Worm (Caenorhabditis elegans) whole organism, L4 larva: ENCODE data around the gene C32D5.12.
A peak's percentile ranks its signal among the peaks of the same experiment; 100 is the strongest.

Experiments
- D1046.2 ChIP-seq: fragments of 200-800 bp; sonication (Bioruptor generic); IDR thresholded peaks from 2 replicates; pipeline ENCODE4 v1.3.6; 2022; ENCODE audit warnings: missing genetic modification characterization, missing compliant biosample characterization
- F44E2.7 ChIP-seq: fragments of 200-800 bp; sonication (Bioruptor generic); IDR thresholded peaks from 2 replicates; pipeline ENCODE4 v2.1.2; 2022; ENCODE audit warnings: missing genetic modification characterization, missing compliant biosample characterization
- T20F7.1 ChIP-seq: fragments of 200-800 bp; sonication (Bioruptor generic); optimal IDR thresholded peaks from 2 replicates; lab custom pipeline; 2018; ENCODE audit warnings: mild to moderate bottlenecking, missing genetic modification characterization, missing compliant biosample characterization
- Y105C5A.15 ChIP-seq: fragments of 200-800 bp; sonication (Bioruptor generic); IDR thresholded peaks from 2 replicates; pipeline ENCODE4 v1.3.6; 2022; ENCODE audit warnings: missing genetic modification characterization, missing compliant biosample characterization
- Y75B8A.6 ChIP-seq: fragments of 200-800 bp; sonication (Bioruptor generic); IDR thresholded peaks from 2 replicates; pipeline ENCODE4 v1.3.6; 2022; ENCODE audit warnings: missing genetic modification reagents, missing genetic modification characterization, missing compliant biosample characterization
- aha-1 ChIP-seq: fragments of 150-350 bp; peaks from one replicate; lab custom pipeline; 2014; ENCODE audit warnings: missing biosample characterization, missing genetic modification characterization
- ama-1 ChIP-seq: fragments of 150-350 bp; optimal IDR thresholded peaks from 2 replicates; lab custom pipeline; 2014; ENCODE audit warnings: inconsistent platforms, mixed read lengths
- attf-4 ChIP-seq: sonication (generic microtip); optimal IDR thresholded peaks from 3 replicates; lab custom pipeline; 2017; ENCODE audit warnings: missing biosample characterization, missing genetic modification characterization
- ceh-20 ChIP-seq: fragments of 200-800 bp; sonication (Bioruptor generic); IDR thresholded peaks from 2 replicates; pipeline ENCODE4 v1.3.6; 2022; ENCODE audit warnings: missing genetic modification reagents, missing genetic modification characterization, missing compliant biosample characterization
- ceh-32 ChIP-seq: sonication (generic microtip); optimal IDR thresholded peaks from 2 replicates; lab custom pipeline; 2016; ENCODE audit warnings: mild to moderate bottlenecking, missing genetic modification characterization, missing compliant biosample characterization; ENCODE audit not compliant: poor library complexity
- ceh-62 ChIP-seq: sonication (generic microtip); optimal IDR thresholded peaks from 2 replicates; lab custom pipeline; 2017; ENCODE audit warnings: missing biosample characterization, missing genetic modification characterization
- ceh-82 ChIP-seq: sonication (generic microtip); optimal IDR thresholded peaks from 2 replicates; lab custom pipeline; 2017; ENCODE audit warnings: missing biosample characterization, missing genetic modification characterization
- cey-2 ChIP-seq: sonication (generic microtip); optimal IDR thresholded peaks from 3 replicates; lab custom pipeline; 2017; ENCODE audit warnings: missing genetic modification characterization, mild to moderate bottlenecking, missing compliant biosample characterization, antibody characterized with exemption, borderline replicate concordance; ENCODE audit not compliant: insufficient read depth
- ctbp-1 ChIP-seq: fragments of 200-800 bp; sonication (Bioruptor generic); IDR thresholded peaks from 2 replicates; pipeline ENCODE4 v1.3.6; 2022; ENCODE audit warnings: missing genetic modification reagents, missing genetic modification characterization, missing compliant biosample characterization
- daf-16 ChIP-seq, 3 experiments: sonication (generic microtip); optimal IDR thresholded peaks; 2 replicates each; lab custom pipeline; 2016 to 2017; ENCODE audit warnings: missing genetic modification characterization in 3 of 3, missing genetic modification reagents in 3 of 3, mild to moderate bottlenecking in 2 of 3, missing compliant biosample characterization in 2 of 3, missing biosample characterization in 1 of 3, moderate library complexity in 1 of 3
- dmd-6 ChIP-seq: fragments of 200-800 bp; sonication (Bioruptor generic); IDR thresholded peaks from 2 replicates; pipeline ENCODE4 v1.3.6; 2022; ENCODE audit warnings: missing genetic modification reagents, missing genetic modification characterization, missing compliant biosample characterization
- dve-1 ChIP-seq: sonication (generic microtip); optimal IDR thresholded peaks from 2 replicates; lab custom pipeline; 2017; ENCODE audit warnings: antibody characterized with exemption, mild to moderate bottlenecking, missing genetic modification characterization, missing compliant biosample characterization; ENCODE audit not compliant: insufficient read depth
- fos-1 ChIP-seq: fragments of 150-350 bp; optimal IDR thresholded peaks from 2 replicates; lab custom pipeline; 2014; ENCODE audit warnings: missing biosample characterization, missing genetic modification characterization
- hif-1 ChIP-seq, 2 experiments: sonication (generic microtip); optimal IDR thresholded peaks; 2 replicates each; lab custom pipeline; 2016 to 2017; ENCODE audit warnings: missing compliant biosample characterization in 2 of 2, missing genetic modification characterization in 2 of 2, missing genetic modification reagents in 2 of 2, missing genotype in 2 of 2, mild to moderate bottlenecking in 1 of 2
- hlh-11 ChIP-seq: fragments of 200-800 bp; sonication (Bioruptor generic); optimal IDR thresholded peaks from 2 replicates; lab custom pipeline; 2018; ENCODE audit warnings: mild to moderate bottlenecking, missing genetic modification characterization, missing compliant biosample characterization
- hlh-30 ChIP-seq: sonication (generic microtip); optimal IDR thresholded peaks from 2 replicates; lab custom pipeline; 2017; ENCODE audit warnings: antibody characterized with exemption, mild to moderate bottlenecking, missing genetic modification characterization, missing compliant biosample characterization; ENCODE audit not compliant: insufficient read depth
- hmg-1.1 ChIP-seq: fragments of 200-800 bp; sonication (Bioruptor generic); IDR thresholded peaks from 2 replicates; pipeline ENCODE4 v1.3.6; 2022; ENCODE audit warnings: missing genetic modification reagents, missing genetic modification characterization, missing compliant biosample characterization
- lim-7 ChIP-seq: fragments of 200-800 bp; sonication (Bioruptor generic); IDR thresholded peaks from 2 replicates; pipeline ENCODE4 v1.3.6; 2022; ENCODE audit warnings: missing genetic modification characterization, missing compliant biosample characterization
- lin-38 ChIP-seq: fragments of 200-800 bp; sonication (Bioruptor generic); IDR thresholded peaks from 2 replicates; pipeline ENCODE4 v1.3.6; 2022; ENCODE audit warnings: missing genetic modification reagents, missing genetic modification characterization, missing compliant biosample characterization
- mep-1 ChIP-seq: fragments of 150-350 bp; sonication (generic microtip); optimal IDR thresholded peaks from 3 replicates; lab custom pipeline; 2014; ENCODE audit warnings: missing biosample characterization, missing genetic modification characterization
- mes-2 ChIP-seq: sonication (generic microtip); optimal IDR thresholded peaks from 2 replicates; lab custom pipeline; 2016; ENCODE audit warnings: missing genotype, mild to moderate bottlenecking, missing genetic modification characterization, missing compliant biosample characterization; ENCODE audit not compliant: poor library complexity, severe bottlenecking
- mxl-2 ChIP-seq: fragments of 200-800 bp; sonication (Bioruptor generic); conservative IDR thresholded peaks from 2 replicates; pipeline ENCODE4 v1.3.6; 2022; ENCODE audit warnings: missing genetic modification reagents, missing genetic modification characterization, missing compliant biosample characterization
- mxl-3 ChIP-seq: fragments of 200-800 bp; sonication (Bioruptor generic); optimal IDR thresholded peaks from 2 replicates; lab custom pipeline; 2018; ENCODE audit warnings: mild to moderate bottlenecking, missing genetic modification characterization, missing compliant biosample characterization
- nhr-10 ChIP-seq: fragments of 150-350 bp; optimal IDR thresholded peaks from 2 replicates; lab custom pipeline; 2014; ENCODE audit warnings: missing biosample characterization, missing genetic modification characterization
- nhr-102 ChIP-seq: sonication (generic microtip); optimal IDR thresholded peaks from 2 replicates; lab custom pipeline; 2016; ENCODE audit warnings: mild to moderate bottlenecking, missing genetic modification characterization, moderate library complexity, missing compliant biosample characterization
- nhr-111 ChIP-seq: fragments of 200-800 bp; sonication (Bioruptor generic); optimal IDR thresholded peaks from 2 replicates; lab custom pipeline; 2018; ENCODE audit warnings: mild to moderate bottlenecking, missing genetic modification characterization, missing compliant biosample characterization
- nhr-76 ChIP-seq: fragments of 150-350 bp; optimal IDR thresholded peaks from 2 replicates; lab custom pipeline; 2014; ENCODE audit warnings: missing biosample characterization, missing genetic modification characterization
- php-3 ChIP-seq: fragments of 200-800 bp; sonication (Bioruptor generic); IDR thresholded peaks from 2 replicates; pipeline ENCODE4 v1.3.6; 2022; ENCODE audit warnings: missing genetic modification reagents, missing genetic modification characterization, missing compliant biosample characterization
- pqm-1 ChIP-seq: sonication (generic microtip); optimal IDR thresholded peaks from 2 replicates; lab custom pipeline; 2017; ENCODE audit warnings: missing biosample characterization, missing genetic modification characterization
- rbr-2 ChIP-seq: sonication (generic microtip); optimal IDR thresholded peaks from 2 replicates; lab custom pipeline; 2016; ENCODE audit warnings: missing genotype, missing genetic modification characterization, missing compliant biosample characterization
- sdz-12 ChIP-seq: fragments of 200-800 bp; sonication (Bioruptor generic); optimal IDR thresholded peaks from 2 replicates; lab custom pipeline; 2018; ENCODE audit warnings: mild to moderate bottlenecking, missing genetic modification characterization, missing compliant biosample characterization
- snpc-1.2 ChIP-seq: fragments of 200-800 bp; sonication (Bioruptor generic); IDR thresholded peaks from 2 replicates; pipeline ENCODE4 v1.3.6; 2022; ENCODE audit warnings: missing genetic modification reagents, missing genetic modification characterization, missing compliant biosample characterization
- spr-1 ChIP-seq: sonication (generic microtip); optimal IDR thresholded peaks from 2 replicates; lab custom pipeline; 2016; ENCODE audit warnings: mild to moderate bottlenecking, missing genetic modification characterization, missing compliant biosample characterization
- tra-1 ChIP-seq: fragments of 200-800 bp; sonication (Bioruptor generic); IDR thresholded peaks from 2 replicates; pipeline ENCODE4 v1.3.6; 2022; ENCODE audit warnings: missing genetic modification reagents, missing genetic modification characterization, missing compliant biosample characterization
- unc-130 ChIP-seq: sonication (generic microtip); optimal IDR thresholded peaks from 2 replicates; lab custom pipeline; 2016; ENCODE audit warnings: missing genetic modification reagents, missing genetic modification characterization, missing compliant biosample characterization
- unc-39 ChIP-seq: sonication (generic microtip); optimal IDR thresholded peaks from 2 replicates; lab custom pipeline; 2017; ENCODE audit warnings: missing biosample characterization, missing genetic modification characterization
- unc-62 ChIP-seq, 3 experiments: fragments of 150-350 bp in 1 of 3; sonication (generic microtip); optimal IDR thresholded peaks in 2 of 3; peaks in 1 of 3; 1 replicate in 1 of 3; 2 replicates in 2 of 3; lab custom pipeline; 2014 to 2017; ENCODE audit warnings: missing biosample characterization in 3 of 3, missing genetic modification characterization in 3 of 3, missing genetic modification reagents in 3 of 3, missing genotype in 1 of 3
- zag-1 ChIP-seq: fragments of 150-350 bp; optimal IDR thresholded peaks from 2 replicates; lab custom pipeline; 2014; ENCODE audit warnings: missing biosample characterization, missing genetic modification characterization
- zip-11 ChIP-seq: fragments of 200-800 bp; sonication (Bioruptor generic); IDR thresholded peaks from 2 replicates; pipeline ENCODE4 v1.3.6; 2022; ENCODE audit warnings: missing genetic modification characterization, missing compliant biosample characterization
- ztf-11 ChIP-seq: fragments of 150-350 bp; optimal IDR thresholded peaks from 2 replicates; lab custom pipeline; 2014; ENCODE audit warnings: missing biosample characterization, missing genetic modification characterization
- ztf-7 ChIP-seq: fragments of 150-350 bp; optimal IDR thresholded peaks from 2 replicates; lab custom pipeline; 2014; ENCODE audit warnings: missing biosample characterization, missing genetic modification characterization

Gene C32D5.12

DNA sequence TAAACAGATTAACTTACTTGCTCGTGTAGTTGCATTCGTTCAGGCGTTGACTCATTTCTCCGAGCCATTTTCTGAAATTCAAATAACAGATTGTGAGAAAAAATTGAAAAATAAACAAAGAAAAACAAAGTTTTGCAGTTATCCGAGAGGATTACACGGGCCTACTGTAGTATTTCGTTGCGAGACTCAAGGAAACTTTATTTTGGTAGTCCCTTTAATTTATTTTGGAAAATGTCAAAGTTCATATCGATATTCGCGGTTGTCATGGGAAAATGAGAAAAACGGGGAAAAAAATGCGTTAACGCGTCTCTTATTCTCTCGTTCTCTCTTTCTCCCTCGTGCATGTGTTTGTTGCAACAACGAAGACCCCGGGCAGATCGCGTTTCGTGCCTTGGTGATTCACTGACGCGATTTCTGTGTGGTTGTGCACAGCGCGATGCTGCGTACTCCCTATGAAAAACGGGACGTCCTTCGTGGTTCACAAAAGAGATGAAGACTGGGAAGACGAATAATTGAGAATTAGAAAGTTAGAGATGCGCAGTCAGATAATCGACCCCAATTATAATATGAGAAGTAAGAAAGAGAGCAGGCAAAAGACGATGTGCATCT is 27.5 kb downstream of the C32D5.12 start, which contains the start of gene set-4 (continued):
- peak; percentile 16 for TF ChIP-seq ztf-11
- no peak for TF ChIP-seq ceh-32 (tag; lab: Kevin White, UChicago)
- no peak for TF ChIP-seq unc-39
- no peak for TF ChIP-seq nhr-76 (tag; lab: Kevin White, UChicago)
- TF ChIP-seq ztf-7 (tag; lab: Kevin White, UChicago): peak; percentile 72
- TF ChIP-seq hmg-1.1 (GFP tag; lab: Robert Waterston, UW): peak; percentile 88
- TF ChIP-seq ceh-82 (tag; lab: Kevin White, UChicago): no peak
- peak; percentile 87 for TF ChIP-seq spr-1 (tag; lab: Kevin White, UChicago)
- TF ChIP-seq ctbp-1 (GFP tag; lab: Robert Waterston, UW): peak; percentile 88
- no peak for TF ChIP-seq sdz-12 (GFP tag; lab: Kevin White, UChicago)
- no peak for TF ChIP-seq lim-7 (GFP tag; lab: Robert Waterston, UW)
- TF ChIP-seq attf-4 (tag; lab: Kevin White, UChicago): no peak
- TF ChIP-seq unc-62 (GFP tag; optimal IDR thresholded peaks at IDR 0.05 in 1 of 2; lab: Kevin White, UChicago): peak in 1 of 2 experiments; percentile 75
- TF ChIP-seq unc-62 (tag; optimal IDR thresholded peaks at IDR 0.05; lab: Kevin White, UChicago): no peak
- TF ChIP-seq mes-2: peak; percentile 89
- TF ChIP-seq fos-1 (tag; lab: Kevin White, UChicago): no peak
- TF ChIP-seq F44E2.7 (GFP tag; lab: Robert Waterston, UW): no peak
- no peak for TF ChIP-seq mxl-2 (GFP tag; lab: Robert Waterston, UW)
- no peak for TF ChIP-seq D1046.2 (GFP tag; lab: Robert Waterston, UW)
- TF ChIP-seq snpc-1.2 (GFP tag; lab: Robert Waterston, UW): no peak
- TF ChIP-seq, all 104 proteins: peak for 59

DNA sequence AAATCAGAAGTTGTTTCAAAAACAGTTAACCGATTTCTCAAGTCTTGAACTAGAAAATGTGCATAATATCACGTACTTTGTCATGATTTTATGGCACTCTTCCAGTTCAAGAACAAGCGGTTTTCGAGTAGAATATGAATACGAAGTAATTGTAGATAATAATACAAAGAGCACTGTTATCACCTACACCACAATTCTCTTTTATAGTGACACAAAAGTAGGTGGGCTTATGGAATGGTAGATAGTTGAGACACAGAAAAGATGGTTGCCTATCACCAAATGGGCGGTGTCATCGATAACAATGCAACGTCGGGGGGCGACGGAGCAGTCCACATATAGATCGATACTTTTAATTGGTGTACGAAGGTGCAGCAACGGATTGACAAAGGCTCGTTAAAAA is 30.1 kb downstream of the C32D5.12 start:
- TF ChIP-seq ama-1 (lab: Kevin White, UChicago): peak; percentile 43
- TF ChIP-seq ceh-62 (tag; lab: Kevin White, UChicago): no peak
- TF ChIP-seq sdz-12 (GFP tag; lab: Kevin White, UChicago): no peak
- no peak for TF ChIP-seq lin-38 (GFP tag; lab: Robert Waterston, UW)
- no peak for TF ChIP-seq unc-130 (GFP tag; lab: Kevin White, UChicago)
- TF ChIP-seq pqm-1: peak; percentile 99
- no peak for TF ChIP-seq cey-2 (tag; lab: Kevin White, UChicago)
- TF ChIP-seq mep-1 (tag; lab: Kevin White, UChicago): peak; percentile 27
- peak; percentile 18 for TF ChIP-seq mes-2
- TF ChIP-seq dve-1: peak; percentile 82
- peak; percentile 53 for TF ChIP-seq aha-1 (tag; lab: Kevin White, UChicago)
- TF ChIP-seq php-3 (GFP tag; lab: Robert Waterston, UW): peak; percentile 76
- TF ChIP-seq daf-16 (GFP tag; optimal IDR thresholded peaks at IDR 0.05; lab: Kevin White, UChicago): peak in 1 of 2 experiments; percentile 9
- TF ChIP-seq daf-16 (tag; optimal IDR thresholded peaks at IDR 0.05; lab: Kevin White, UChicago): peak; percentile 62
- TF ChIP-seq snpc-1.2 (GFP tag; lab: Robert Waterston, UW): no peak
- TF ChIP-seq hlh-11: peak; percentile 88
- no peak for TF ChIP-seq hmg-1.1 (GFP tag; lab: Robert Waterston, UW)
- TF ChIP-seq fos-1 (tag; lab: Kevin White, UChicago): no peak
- no peak for TF ChIP-seq Y75B8A.6 (GFP tag; lab: Robert Waterston, UW)
- no peak for TF ChIP-seq zag-1 (tag; lab: Kevin White, UChicago)
- peak; percentile 80 for TF ChIP-seq tra-1 (GFP tag; lab: Robert Waterston, UW)
- TF ChIP-seq ceh-20 (GFP tag; lab: Robert Waterston, UW): peak; percentile 41; the same call in 1 of the 2 replicates
- peak; percentile 13 for TF ChIP-seq hlh-30 (tag; lab: Kevin White, UChicago)
- no peak for TF ChIP-seq ctbp-1 (GFP tag; lab: Robert Waterston, UW)
- TF ChIP-seq T20F7.1 (GFP tag; lab: Kevin White, UChicago): peak; percentile 9
- TF ChIP-seq nhr-111 (GFP tag; lab: Kevin White, UChicago): no peak
- peak in 1 of 2 experiments; percentile 71 for TF ChIP-seq unc-62 (GFP tag; optimal IDR thresholded peaks at IDR 0.05 in 1 of 2; lab: Kevin White, UChicago)
- no peak for TF ChIP-seq unc-62 (tag; optimal IDR thresholded peaks at IDR 0.05; lab: Kevin White, UChicago)
- no peak for TF ChIP-seq Y105C5A.15 (GFP tag; lab: Robert Waterston, UW)
- TF ChIP-seq rbr-2 (tag; lab: Kevin White, UChicago): no peak
- no peak for TF ChIP-seq zip-11 (GFP tag; lab: Robert Waterston, UW)
- no peak for TF ChIP-seq attf-4 (tag; lab: Kevin White, UChicago)
- peak; percentile 35 for TF ChIP-seq nhr-102 (tag; lab: Kevin White, UChicago)
- TF ChIP-seq dmd-6 (GFP tag; lab: Robert Waterston, UW): peak; percentile 88
- TF ChIP-seq nhr-10: peak; percentile 58
- peak in 1 of 2 experiments; percentile 16 for TF ChIP-seq hif-1 (tag; optimal IDR thresholded peaks at IDR 0.05; lab: Kevin White, UChicago)
- peak; percentile 47 for TF ChIP-seq mxl-3 (GFP tag; lab: Kevin White, UChicago)
